Fruit fly (Drosophila melanogaster) whole organism, embryonic: ENCODE measurements around the gene CBP.

Source experiments
- Abd-B ChIP-seq: fragments of 200-800 bp; sonication (Bioruptor generic); optimal IDR thresholded peaks from 2 replicates; lab custom pipeline; 2018; ENCODE audit warnings: missing biosample characterization, mild to moderate bottlenecking, missing genetic modification characterization, moderate library complexity
- Atf6 ChIP-seq: fragments of 200-800 bp; sonication (Bioruptor generic); IDR thresholded peaks from 2 replicates; pipeline ENCODE4 v1.3.6; 2022; ENCODE audit warnings: missing biosample characterization, missing genetic modification characterization
- CG10147 ChIP-seq: fragments of 200-800 bp; sonication (Bioruptor generic); optimal IDR thresholded peaks from 2 replicates; lab custom pipeline; 2019; ENCODE audit warnings: missing biosample characterization, mild to moderate bottlenecking, missing genetic modification characterization, moderate library complexity
- CG10366 ChIP-seq: fragments of 200-800 bp; sonication (Bioruptor generic); IDR thresholded peaks from 2 replicates; pipeline ENCODE4 v1.3.6; 2022; ENCODE audit warnings: missing biosample characterization, missing genetic modification characterization
- CG10431 ChIP-seq: fragments of 200-800 bp; sonication (Bioruptor generic); optimal IDR thresholded peaks from 3 replicates; lab custom pipeline; 2018; ENCODE audit warnings: missing biosample characterization, mild to moderate bottlenecking, missing genetic modification characterization
- CG12104 ChIP-seq: fragments of 200-800 bp; sonication (Bioruptor generic); optimal IDR thresholded peaks from 3 replicates; lab custom pipeline; 2016; ENCODE audit warnings: missing biosample characterization, missing genetic modification characterization
- CG12155 ChIP-seq: fragments of 200-800 bp; sonication (Bioruptor generic); optimal IDR thresholded peaks from 3 replicates; lab custom pipeline; 2016; ENCODE audit warnings: missing biosample characterization, missing genetic modification characterization
- CG14050 ChIP-seq: fragments of 200-800 bp; sonication (Bioruptor generic); IDR thresholded peaks from 3 replicates; pipeline ENCODE4 v1.3.6; 2022; ENCODE audit warnings: missing biosample characterization, missing genetic modification characterization
- CG15696 ChIP-seq: fragments of 200-800 bp; sonication (Bioruptor generic); optimal IDR thresholded peaks from 2 replicates; lab custom pipeline; 2019; ENCODE audit warnings: missing biosample characterization, mild to moderate bottlenecking, missing genetic modification characterization, moderate library complexity
- CG30020 ChIP-seq: fragments of 200-800 bp; optimal IDR thresholded peaks from 2 replicates; lab custom pipeline; 2019; ENCODE audit warnings: missing biosample characterization, mild to moderate bottlenecking, missing genetic modification characterization, moderate library complexity
- CG30403 ChIP-seq: fragments of 200-800 bp; sonication (Bioruptor generic); optimal IDR thresholded peaks from 3 replicates; lab custom pipeline; 2016; ENCODE audit warnings: missing biosample characterization, missing genetic modification characterization
- CG31388 ChIP-seq: fragments of 200-800 bp; sonication (Bioruptor generic); optimal IDR thresholded peaks from 2 replicates; lab custom pipeline; 2016; ENCODE audit warnings: missing biosample characterization, missing genetic modification characterization
- CG32532 ChIP-seq: fragments of 200-800 bp; sonication (Bioruptor generic); IDR thresholded peaks from 2 replicates; pipeline ENCODE4 v1.3.6; 2022; ENCODE audit warnings: missing biosample characterization, missing genetic modification characterization
- CG34422 ChIP-seq: fragments of 200-800 bp; sonication (Bioruptor generic); IDR thresholded peaks from 3 replicates; pipeline ENCODE4 v1.3.6; 2022; ENCODE audit warnings: missing biosample characterization, missing genetic modification characterization
- CG4617 ChIP-seq: fragments of 200-800 bp; sonication (Bioruptor generic); optimal IDR thresholded peaks from 3 replicates; lab custom pipeline; 2016; ENCODE audit warnings: missing biosample characterization, missing genetic modification characterization, borderline replicate concordance
- CG4730 ChIP-seq: fragments of 200-800 bp; sonication (Bioruptor generic); IDR thresholded peaks from 2 replicates; pipeline ENCODE4 v1.3.6; 2022; ENCODE audit warnings: missing biosample characterization, missing genetic modification characterization
- CG6654 ChIP-seq: fragments of 200-800 bp; sonication (Bioruptor generic); optimal IDR thresholded peaks from 2 replicates; lab custom pipeline; 2017; ENCODE audit warnings: missing biosample characterization, mild to moderate bottlenecking, missing genetic modification characterization
- CG6813 ChIP-seq: fragments of 200-800 bp; sonication (Bioruptor generic); optimal IDR thresholded peaks from 2 replicates; lab custom pipeline; 2017; ENCODE audit warnings: missing biosample characterization, missing genetic modification characterization, mild to moderate bottlenecking, moderate library complexity, missing genetic modification reagents
- CG9727 ChIP-seq: fragments of 200-800 bp; sonication (Bioruptor generic); optimal IDR thresholded peaks from 3 replicates; lab custom pipeline; 2017; ENCODE audit warnings: missing biosample characterization, mild to moderate bottlenecking, missing genetic modification characterization
- CG9797 ChIP-seq: fragments of 200-800 bp; sonication (Bioruptor generic); optimal IDR thresholded peaks from 3 replicates; lab custom pipeline; 2018; ENCODE audit warnings: missing biosample characterization, mild to moderate bottlenecking, missing genetic modification characterization
- Deaf1 ChIP-seq: fragments of 200-800 bp; optimal IDR thresholded peaks from 3 replicates; lab custom pipeline; 2019; ENCODE audit warnings: missing biosample characterization, mild to moderate bottlenecking, missing genetic modification characterization, moderate library complexity
- Dip3 ChIP-seq: fragments of 200-800 bp; sonication (Bioruptor generic); optimal IDR thresholded peaks from 3 replicates; lab custom pipeline; 2016; ENCODE audit warnings: missing biosample characterization, missing genetic modification characterization
- Doc3 ChIP-seq: fragments of 200-800 bp; sonication (Bioruptor generic); IDR thresholded peaks from 3 replicates; pipeline ENCODE4 v1.3.6; 2022; ENCODE audit warnings: missing biosample characterization, missing genetic modification characterization; ENCODE audit not compliant: partially characterized antibody
- E2f2 ChIP-seq: fragments of 200-800 bp; sonication (Bioruptor generic); IDR thresholded peaks from 2 replicates; pipeline ENCODE4 v1.3.6; 2022; ENCODE audit warnings: missing biosample characterization, missing genetic modification characterization
- Fer1 ChIP-seq: fragments of 200-800 bp; sonication (Bioruptor generic); optimal IDR thresholded peaks from 2 replicates; lab custom pipeline; 2017; ENCODE audit warnings: missing biosample characterization, mild to moderate bottlenecking, missing genetic modification characterization
- HLH54F ChIP-seq: fragments of 200-800 bp; sonication (Bioruptor generic); optimal IDR thresholded peaks from 3 replicates; lab custom pipeline; 2016; ENCODE audit warnings: missing biosample characterization, missing genetic modification characterization
- Hey ChIP-seq: fragments of 200-800 bp; sonication (Bioruptor generic); optimal IDR thresholded peaks from 3 replicates; lab custom pipeline; 2018; ENCODE audit warnings: missing biosample characterization, mild to moderate bottlenecking, missing genetic modification characterization
- Hr3 ChIP-seq: fragments of 200-800 bp; sonication (Bioruptor generic); optimal IDR thresholded peaks from 3 replicates; lab custom pipeline; 2016; ENCODE audit warnings: missing biosample characterization, missing genetic modification characterization
- Lpt ChIP-seq: fragments of >200 bp; optimal IDR thresholded peaks from 2 replicates; lab custom pipeline; 2018; ENCODE audit warnings: missing biosample characterization, missing genetic modification characterization
- NK7.1 ChIP-seq: fragments of 200-800 bp; sonication (Bioruptor generic); optimal IDR thresholded peaks from 3 replicates; lab custom pipeline; 2016; ENCODE audit warnings: missing biosample characterization, missing genetic modification characterization
- Rx ChIP-seq: fragments of 200-800 bp; sonication (Bioruptor generic); IDR thresholded peaks from 2 replicates; pipeline ENCODE4 v1.3.6; 2022; ENCODE audit warnings: missing biosample characterization, missing genetic modification characterization
- Scr ChIP-seq: fragments of 200-800 bp; sonication (Bioruptor generic); IDR thresholded peaks from 2 replicates; pipeline ENCODE4 v1.3.6; 2022; ENCODE audit warnings: missing biosample characterization, missing genetic modification characterization; ENCODE audit not compliant: partially characterized antibody
- Spps ChIP-seq: fragments of 200-800 bp; sonication (Bioruptor generic); optimal IDR thresholded peaks from 2 replicates; lab custom pipeline; 2018; ENCODE audit warnings: missing biosample characterization, mild to moderate bottlenecking, missing genetic modification characterization
- bab2 ChIP-seq: fragments of 200-800 bp; sonication (Bioruptor generic); optimal IDR thresholded peaks from 2 replicates; lab custom pipeline; 2016; ENCODE audit warnings: missing biosample characterization, missing genetic modification characterization
- caup ChIP-seq: fragments of 200-800 bp; sonication (Bioruptor generic); optimal IDR thresholded peaks from 3 replicates; lab custom pipeline; 2017; ENCODE audit warnings: missing biosample characterization, mild to moderate bottlenecking, missing genetic modification characterization, moderate library complexity; ENCODE audit not compliant: severe bottlenecking
- chif ChIP-seq, 2 experiments: fragments of 200-800 bp; sonication (Bioruptor generic); optimal IDR thresholded peaks; 3 replicates each; lab custom pipeline; 2016; ENCODE audit warnings: missing biosample characterization in 2 of 2, missing genetic modification characterization in 2 of 2
- gcm ChIP-seq: fragments of 200-800 bp; sonication (Bioruptor generic); optimal IDR thresholded peaks from 2 replicates; lab custom pipeline; 2019; ENCODE audit warnings: missing biosample characterization, mild to moderate bottlenecking, missing genetic modification characterization, moderate library complexity
- gfzf ChIP-seq: fragments of 200-800 bp; sonication (Bioruptor generic); optimal IDR thresholded peaks from 2 replicates; lab custom pipeline; 2016; ENCODE audit warnings: missing biosample characterization, mild to moderate bottlenecking, missing genetic modification characterization, moderate library complexity
- h ChIP-seq: fragments of >200 bp; optimal IDR thresholded peaks from 2 replicates; lab custom pipeline; 2017
- lola ChIP-seq, 3 experiments: fragments of >200 bp in 2 of 3; fragments of 200-800 bp in 1 of 3; sonication (Bioruptor generic) in 1 of 3; optimal IDR thresholded peaks; 2 replicates each; lab custom pipeline; 2017 to 2019; ENCODE audit warnings: missing biosample characterization in 3 of 3, missing genetic modification characterization in 3 of 3, mild to moderate bottlenecking in 1 of 3, moderate library complexity in 1 of 3
- maf-S ChIP-seq: fragments of 200-800 bp; sonication (Bioruptor generic); optimal IDR thresholded peaks from 2 replicates; lab custom pipeline; 2016; ENCODE audit warnings: missing biosample characterization, missing genetic modification characterization
- nau ChIP-seq: fragments of 200-800 bp; sonication (Bioruptor generic); optimal IDR thresholded peaks from 3 replicates; lab custom pipeline; 2017; ENCODE audit warnings: missing biosample characterization, mild to moderate bottlenecking, missing genetic modification characterization, missing genetic modification reagents
- odd ChIP-seq: fragments of 200-800 bp; sonication (Bioruptor generic); optimal IDR thresholded peaks from 2 replicates; lab custom pipeline; 2017; ENCODE audit warnings: missing biosample characterization, mild to moderate bottlenecking, missing genetic modification characterization
- onecut ChIP-seq: fragments of 200-800 bp; sonication (Bioruptor generic); IDR thresholded peaks from 2 replicates; pipeline ENCODE4 v1.3.6; 2022; ENCODE audit warnings: missing biosample characterization, missing genetic modification characterization
- peb ChIP-seq: fragments of 200-800 bp; sonication (Bioruptor generic); IDR thresholded peaks from 2 replicates; pipeline ENCODE4 v1.3.6; 2022; ENCODE audit warnings: missing biosample characterization, missing genetic modification characterization
- vfl ChIP-seq: fragments of 200-800 bp; sonication (Bioruptor generic); optimal IDR thresholded peaks from 2 replicates; lab custom pipeline; 2016; ENCODE audit warnings: missing biosample characterization, missing genetic modification characterization
- z ChIP-seq: fragments of 200-800 bp; sonication (Bioruptor generic); IDR thresholded peaks from 3 replicates; pipeline ENCODE4 v1.3.6; 2022; ENCODE audit warnings: missing biosample characterization, missing genetic modification characterization
- zen2 ChIP-seq: fragments of 200-800 bp; sonication (Bioruptor generic); IDR thresholded peaks from 3 replicates; pipeline ENCODE4 v1.3.6; 2022; ENCODE audit warnings: missing biosample characterization, missing genetic modification characterization; ENCODE audit not compliant: partially characterized antibody

Gene CBP

dm6 chrX:7301351-7302328 is 35.5 kb upstream of the CBP start (continued):
- TF ChIP-seq Fer1 (GFP tag; lab: Kevin White, UChicago) (peak; percentile 18), CG12155 (GFP tag; lab: Kevin White, UChicago) (no peak), zen2 (GFP tag; lab: Robert Waterston, UW) (no peak), Atf6 (no peak), chif (GFP tag; optimal IDR thresholded peaks at IDR 0.05; lab: Kevin White, UChicago) (peak; percentile 12 to 45), Dip3 (GFP tag; lab: Kevin White, UChicago) (no peak), CG12104 (peak; percentile 65), CG6654 (GFP tag; lab: Kevin White, UChicago) (peak; percentile 50), Rx (peak; percentile 34; the same call in 1 of the 2 replicates), CG9727 (GFP tag; lab: Kevin White, UChicago) (peak; percentile 74), CG10147 (peak; percentile 6), bab2 (GFP tag; lab: Kevin White, UChicago) (no peak), Deaf1 (tag; lab: Kevin White, UChicago) (no peak), CG34422 (0 out of 3 replicates have a peak, but pooled peaks have one; percentile 43), CG31388 (GFP tag; lab: Kevin White, UChicago) (no peak), caup (GFP tag; lab: Kevin White, UChicago) (no peak), Hr3 (GFP tag; lab: Kevin White, UChicago) (peak; percentile 56), Hey (tag; lab: Kevin White, UChicago) (no peak), vfl (GFP tag; lab: Kevin White, UChicago) (no peak), CG10366 (peak; percentile 35), CG30020 (tag; lab: Kevin White, UChicago) (peak; percentile 44), CG10431 (GFP tag; lab: Kevin White, UChicago) (peak; percentile 43), Lpt (GFP tag; lab: Kevin White, UChicago) (no peak), CG9797 (GFP tag; lab: Kevin White, UChicago) (no peak), NK7.1 (peak; percentile 9), lola (GFP tag; optimal IDR thresholded peaks at IDR 0.05; lab: Kevin White, UChicago) (peak in 1 of 3 experiments; percentile 86), maf-S (GFP tag; lab: Kevin White, UChicago) (no peak), CG4730 (GFP tag; lab: Robert Waterston, UW) (peak; percentile 35; the same call in 1 of the 2 replicates), Doc3 (no peak), peb (GFP tag; lab: Robert Waterston, UW) (no peak), E2f2 (peak; percentile 22; the same call in 1 of the 2 replicates), CG32532 (GFP tag; lab: Robert Waterston, UW) (0 out of 2 replicates have a peak, but pooled peaks have one; percentile 5), CG6813 (GFP tag; lab: Kevin White, UChicago) (peak; percentile 32), onecut (no peak), z (GFP tag; lab: Robert Waterston, UW) (no peak), gcm (no peak), odd (peak; percentile 64), CG4617 (GFP tag; lab: Kevin White, UChicago) (no peak), CG15696 (peak; percentile 41), Abd-B (GFP tag; lab: Kevin White, UChicago) (no peak), h (lab: Kevin White, UChicago) (no peak), nau (GFP tag; lab: Kevin White, UChicago) (no peak), Scr (GFP tag; lab: Robert Waterston, UW) (no peak), Spps (tag; lab: Kevin White, UChicago) (no peak), CG14050 (no peak; the same call in 2 of the 3 replicates), HLH54F (GFP tag; lab: Kevin White, UChicago) (peak; percentile 8), gfzf (GFP tag; lab: Kevin White, UChicago) (no peak), CG30403 (GFP tag; lab: Kevin White, UChicago) (peak; percentile 79)
